Fruit fly (Drosophila melanogaster) whole organism, embryonic: Measurements from ENCODE around the gene CG11710.

Experiments
- ATbp ChIP-seq: fragments of 200-800 bp; sonication (Bioruptor generic); optimal IDR thresholded peaks from 2 replicates; lab custom pipeline; 2017; ENCODE audit warnings: missing biosample characterization, mild to moderate bottlenecking, missing genetic modification characterization, missing genetic modification reagents
- Ada2b ChIP-seq: fragments of 200-800 bp; sonication (Bioruptor generic); IDR thresholded peaks from 2 replicates; pipeline ENCODE4 v1.3.6; 2022; ENCODE audit warnings: missing biosample characterization, missing genetic modification characterization
- BtbVII ChIP-seq: fragments of 200-800 bp; sonication (Bioruptor generic); optimal IDR thresholded peaks from 3 replicates; lab custom pipeline; 2017; ENCODE audit warnings: missing biosample characterization, mild to moderate bottlenecking, missing genetic modification characterization
- CG10366 ChIP-seq: fragments of 200-800 bp; sonication (Bioruptor generic); IDR thresholded peaks from 2 replicates; pipeline ENCODE4 v1.3.6; 2022; ENCODE audit warnings: missing biosample characterization, missing genetic modification characterization
- CG10462 ChIP-seq: fragments of 200-800 bp; sonication (Bioruptor generic); optimal IDR thresholded peaks from 2 replicates; lab custom pipeline; 2016; ENCODE audit warnings: missing biosample characterization, missing genetic modification characterization
- CG11560 ChIP-seq: fragments of 200-800 bp; sonication (Bioruptor generic); IDR thresholded peaks from 3 replicates; pipeline ENCODE4 v1.3.6; 2022; ENCODE audit warnings: missing biosample characterization, missing genetic modification characterization
- CG12769 ChIP-seq: fragments of 200-800 bp; sonication (Bioruptor generic); optimal IDR thresholded peaks from 2 replicates; lab custom pipeline; 2019; ENCODE audit warnings: missing biosample characterization, mild to moderate bottlenecking, missing genetic modification characterization, moderate library complexity
- CG2712 ChIP-seq: fragments of 200-800 bp; optimal IDR thresholded peaks from 3 replicates; lab custom pipeline; 2019; ENCODE audit warnings: missing biosample characterization, mild to moderate bottlenecking, missing genetic modification characterization, moderate library complexity
- CG3163 ChIP-seq: fragments of 200-800 bp; sonication (Bioruptor generic); optimal IDR thresholded peaks from 3 replicates; lab custom pipeline; 2016; ENCODE audit warnings: missing biosample characterization, missing genetic modification characterization
- CG32767 ChIP-seq: fragments of 200-800 bp; sonication (Bioruptor generic); IDR thresholded peaks from 2 replicates; pipeline ENCODE4 v1.3.6; 2022; ENCODE audit warnings: missing biosample characterization, missing genetic modification characterization
- CG34376 ChIP-seq: fragments of 200-800 bp; sonication (Bioruptor generic); optimal IDR thresholded peaks from 2 replicates; lab custom pipeline; 2018; ENCODE audit warnings: missing biosample characterization, mild to moderate bottlenecking, missing genetic modification characterization
- CG4617 ChIP-seq: fragments of 200-800 bp; sonication (Bioruptor generic); optimal IDR thresholded peaks from 3 replicates; lab custom pipeline; 2016; ENCODE audit warnings: missing biosample characterization, missing genetic modification characterization, borderline replicate concordance
- CG6272 ChIP-seq: fragments of 200-800 bp; sonication (Bioruptor generic); IDR thresholded peaks from 2 replicates; pipeline ENCODE4 v1.3.6; 2022; ENCODE audit warnings: missing biosample characterization, missing genetic modification characterization
- CG6689 ChIP-seq: fragments of 200-800 bp; sonication (Bioruptor generic); IDR thresholded peaks from 2 replicates; pipeline ENCODE4 v1.3.6; 2022; ENCODE audit warnings: missing biosample characterization, missing genetic modification characterization
- CG6854 ChIP-seq: fragments of 200-800 bp; sonication (Bioruptor generic); optimal IDR thresholded peaks from 3 replicates; lab custom pipeline; 2017; ENCODE audit warnings: missing biosample characterization, mild to moderate bottlenecking, missing genetic modification characterization
- CG7786 ChIP-seq: fragments of 200-800 bp; sonication (Bioruptor generic); optimal IDR thresholded peaks from 2 replicates; lab custom pipeline; 2016; ENCODE audit warnings: missing biosample characterization, missing genetic modification characterization
- CG7987 ChIP-seq: fragments of 200-800 bp; sonication (Bioruptor generic); optimal IDR thresholded peaks from 2 replicates; lab custom pipeline; 2018; ENCODE audit warnings: missing biosample characterization, mild to moderate bottlenecking, missing genetic modification characterization, moderate library complexity
- CG9727 ChIP-seq: fragments of 200-800 bp; sonication (Bioruptor generic); optimal IDR thresholded peaks from 3 replicates; lab custom pipeline; 2017; ENCODE audit warnings: missing biosample characterization, mild to moderate bottlenecking, missing genetic modification characterization
- CG9817 ChIP-seq: fragments of 200-800 bp; sonication (Bioruptor generic); optimal IDR thresholded peaks from 2 replicates; lab custom pipeline; 2018; ENCODE audit warnings: missing biosample characterization, mild to moderate bottlenecking, missing genetic modification characterization, moderate library complexity
- Chrac-16 ChIP-seq: fragments of 200-800 bp; sonication (Bioruptor generic); optimal IDR thresholded peaks from 3 replicates; lab custom pipeline; 2016; ENCODE audit warnings: missing biosample characterization, missing genetic modification characterization
- Dek ChIP-seq: fragments of 200-800 bp; sonication (Bioruptor generic); optimal IDR thresholded peaks from 3 replicates; lab custom pipeline; 2019; ENCODE audit warnings: missing biosample characterization, mild to moderate bottlenecking, missing genetic modification characterization, moderate library complexity
- Ets65A ChIP-seq: fragments of 200-800 bp; sonication (Bioruptor generic); peaks from one replicate; lab custom pipeline; 2016; ENCODE audit warnings: missing biosample characterization, missing genetic modification characterization
- Myb ChIP-seq: fragments of 200-800 bp; sonication (Bioruptor generic); optimal IDR thresholded peaks from 2 replicates; lab custom pipeline; 2016; ENCODE audit warnings: missing biosample characterization, missing genetic modification characterization
- Neu2 ChIP-seq: fragments of 200-800 bp; sonication (Bioruptor generic); optimal IDR thresholded peaks from 3 replicates; lab custom pipeline; 2016; ENCODE audit warnings: missing biosample characterization, missing genetic modification characterization, borderline replicate concordance
- Poxn ChIP-seq: fragments of 200-800 bp; sonication (Bioruptor generic); IDR thresholded peaks from 2 replicates; pipeline ENCODE4 v1.3.6; 2022; ENCODE audit warnings: missing biosample characterization, missing genetic modification characterization
- Trl ChIP-seq, 3 experiments: fragments of >200 bp in 2 of 3; fragments of 200-800 bp in 1 of 3; sonication (Bioruptor generic) in 1 of 3; optimal IDR thresholded peaks; 2 replicates in 1 of 3; 3 replicates in 2 of 3; lab custom pipeline; 2016 to 2017; ENCODE audit warnings: missing biosample characterization in 1 of 3, missing genetic modification characterization in 1 of 3
- ash1 ChIP-seq: fragments of 200-800 bp; sonication (Bioruptor generic); optimal IDR thresholded peaks from 2 replicates; lab custom pipeline; 2018; ENCODE audit warnings: missing biosample characterization, mild to moderate bottlenecking, missing genetic modification characterization
- ato ChIP-seq: fragments of 200-800 bp; sonication (Bioruptor generic); IDR thresholded peaks from 2 replicates; pipeline ENCODE4 v1.3.6; 2022; ENCODE audit warnings: missing biosample characterization, missing genetic modification characterization; ENCODE audit not compliant: partially characterized antibody
- cato ChIP-seq: fragments of 200-800 bp; sonication (Bioruptor generic); optimal IDR thresholded peaks from 2 replicates; lab custom pipeline; 2016; ENCODE audit warnings: missing biosample characterization, missing genetic modification characterization, borderline replicate concordance
- chif ChIP-seq, 2 experiments: fragments of 200-800 bp; sonication (Bioruptor generic); optimal IDR thresholded peaks; 3 replicates each; lab custom pipeline; 2016; ENCODE audit warnings: missing biosample characterization in 2 of 2, missing genetic modification characterization in 2 of 2
- corto ChIP-seq: fragments of 200-800 bp; sonication (Bioruptor generic); optimal IDR thresholded peaks from 2 replicates; lab custom pipeline; 2016; ENCODE audit warnings: missing biosample characterization, mild to moderate bottlenecking, missing genetic modification characterization, moderate library complexity
- croc ChIP-seq: fragments of 200-800 bp; sonication (Bioruptor generic); conservative IDR thresholded peaks from 3 replicates; pipeline ENCODE4 v1.3.6; 2022; ENCODE audit warnings: missing biosample characterization, missing genetic modification characterization
- cwo ChIP-seq: fragments of 200-800 bp; sonication (Bioruptor generic); optimal IDR thresholded peaks from 3 replicates; lab custom pipeline; 2017; ENCODE audit warnings: missing biosample characterization, missing genetic modification characterization, mild to moderate bottlenecking, moderate library complexity, missing genetic modification reagents
- dm ChIP-seq: fragments of 200-800 bp; sonication (Bioruptor generic); optimal IDR thresholded peaks from 3 replicates; lab custom pipeline; 2016; ENCODE audit warnings: missing biosample characterization, missing genetic modification characterization
- fu2 ChIP-seq: fragments of 200-800 bp; sonication (Bioruptor generic); optimal IDR thresholded peaks from 2 replicates; lab custom pipeline; 2016; ENCODE audit warnings: missing biosample characterization, missing genetic modification characterization
- inv ChIP-seq: fragments of 200-800 bp; sonication (Bioruptor generic); IDR thresholded peaks from 2 replicates; pipeline ENCODE4 v1.3.6; 2022; ENCODE audit warnings: missing biosample characterization, missing genetic modification characterization; ENCODE audit not compliant: partially characterized antibody
- maf-S ChIP-seq: fragments of 200-800 bp; sonication (Bioruptor generic); optimal IDR thresholded peaks from 2 replicates; lab custom pipeline; 2016; ENCODE audit warnings: missing biosample characterization, missing genetic modification characterization
- pb ChIP-seq: fragments of 200-800 bp; sonication (Bioruptor generic); optimal IDR thresholded peaks from 3 replicates; lab custom pipeline; 2016; ENCODE audit warnings: missing biosample characterization, missing genetic modification characterization
- pnt ChIP-seq: fragments of 200-800 bp; sonication (Bioruptor generic); optimal IDR thresholded peaks from 3 replicates; lab custom pipeline; 2016; ENCODE audit warnings: missing biosample characterization, missing genetic modification characterization
- pzg ChIP-seq: fragments of 200-800 bp; sonication (Bioruptor generic); optimal IDR thresholded peaks from 3 replicates; lab custom pipeline; 2018; ENCODE audit warnings: missing biosample characterization, mild to moderate bottlenecking, missing genetic modification characterization, moderate library complexity
- repo ChIP-seq: fragments of 200-800 bp; sonication (Bioruptor generic); optimal IDR thresholded peaks from 2 replicates; lab custom pipeline; 2016; ENCODE audit warnings: missing biosample characterization, missing genetic modification characterization
- run ChIP-seq: fragments of 200-800 bp; sonication (Bioruptor generic); optimal IDR thresholded peaks from 3 replicates; lab custom pipeline; 2018; ENCODE audit warnings: missing biosample characterization, mild to moderate bottlenecking, missing genetic modification characterization
- schlank ChIP-seq: fragments of 200-800 bp; sonication (Bioruptor generic); optimal IDR thresholded peaks from 2 replicates; lab custom pipeline; 2018; ENCODE audit warnings: missing biosample characterization, mild to moderate bottlenecking, missing genetic modification characterization
- scrt ChIP-seq: fragments of 200-800 bp; sonication (Bioruptor generic); optimal IDR thresholded peaks from 2 replicates; lab custom pipeline; 2018; ENCODE audit warnings: missing biosample characterization, mild to moderate bottlenecking, missing genetic modification characterization, moderate library complexity
- sisA ChIP-seq: fragments of 200-800 bp; sonication (Bioruptor generic); IDR thresholded peaks from 2 replicates; pipeline ENCODE4 v1.3.6; 2022; ENCODE audit warnings: missing biosample characterization, missing genetic modification characterization
- trem ChIP-seq: fragments of 200-800 bp; optimal IDR thresholded peaks from 3 replicates; lab custom pipeline; 2019; ENCODE audit warnings: missing biosample characterization, mild to moderate bottlenecking, missing genetic modification characterization, moderate library complexity
- tx ChIP-seq: fragments of 200-800 bp; sonication (Bioruptor generic); optimal IDR thresholded peaks from 2 replicates; lab custom pipeline; 2016; ENCODE audit warnings: missing biosample characterization, missing genetic modification characterization
- zfh2 ChIP-seq: fragments of 200-800 bp; sonication (Bioruptor generic); optimal IDR thresholded peaks from 2 replicates; lab custom pipeline; 2016; ENCODE audit warnings: missing biosample characterization, missing genetic modification characterization

CG11710 gene

dm6 chrX:20394066-20394913 lies 35.2 kb downstream of the CG11710 start, which contains the start of gene HERC2 (continued):
- TF ChIP-seq Ada2b (GFP tag; lab: Robert Waterston, UW), result peak; percentile 53; the same call in 1 of the 2 replicates
- no peak for TF ChIP-seq cato
- TF ChIP-seq Myb (GFP tag; lab: Kevin White, UChicago), result peak; percentile 69
- TF ChIP-seq CG7786 (GFP tag; lab: Kevin White, UChicago), result peak; percentile 67
- no peak for TF ChIP-seq CG3163
- no peak for TF ChIP-seq CG34376
- TF ChIP-seq Ets65A (GFP tag; lab: Kevin White, UChicago), result peak; percentile 93
- peak; percentile 52 for TF ChIP-seq CG10366 (GFP tag; lab: Robert Waterston, UW)
- peak; percentile 56 for TF ChIP-seq zfh2 (GFP tag; lab: Kevin White, UChicago)
- no peak for TF ChIP-seq CG11560 (tag; lab: Robert Waterston, UW)
- no peak for TF ChIP-seq CG32767 (GFP tag; lab: Robert Waterston, UW)
- TF ChIP-seq Chrac-16, result peak; percentile 51
- TF ChIP-seq cwo, result no peak
- TF ChIP-seq CG4617 (GFP tag; lab: Kevin White, UChicago), result peak; percentile 66
- TF ChIP-seq maf-S (GFP tag; lab: Kevin White, UChicago), result peak; percentile 16
- TF ChIP-seq run (tag; lab: Kevin White, UChicago), result no peak
- TF ChIP-seq inv (GFP tag; lab: Robert Waterston, UW), result peak; percentile 79
- TF ChIP-seq sisA (GFP tag; lab: Robert Waterston, UW), result peak; percentile 54; the same call in 1 of the 2 replicates
- no peak for TF ChIP-seq pb
- peak; percentile 15 for TF ChIP-seq tx (GFP tag; lab: Kevin White, UChicago)
- TF ChIP-seq chif (GFP tag; optimal IDR thresholded peaks at IDR 0.05; lab: Kevin White, UChicago), result peak in 1 of 2 experiments; percentile 64
- no peak for TF ChIP-seq CG7987 (GFP tag; lab: Kevin White, UChicago)
- peak; percentile 31 for TF ChIP-seq CG9727 (GFP tag; lab: Kevin White, UChicago)
- no peak for TF ChIP-seq corto (GFP tag; lab: Kevin White, UChicago)
- TF ChIP-seq ash1 (GFP tag; lab: Kevin White, UChicago), result no peak
- no peak for TF ChIP-seq Trl (optimal IDR thresholded peaks at IDR 0.05; lab: Kevin White, UChicago)
- peak; percentile 23 for TF ChIP-seq Trl (GFP tag; optimal IDR thresholded peaks at IDR 0.05; lab: Kevin White, UChicago)
- no peak for TF ChIP-seq CG10462 (GFP tag; lab: Kevin White, UChicago)
- TF ChIP-seq BtbVII (GFP tag; lab: Kevin White, UChicago), result no peak
- no peak for TF ChIP-seq schlank (tag; lab: Kevin White, UChicago)
- TF ChIP-seq CG6689 (GFP tag; lab: Robert Waterston, UW), result 0 out of 2 replicates have a peak, but pooled peaks have one; percentile 31
- TF ChIP-seq trem, result no peak
- peak; percentile 20 for TF ChIP-seq pnt
- no peak for TF ChIP-seq repo (GFP tag; lab: Kevin White, UChicago)
- peak; percentile 56 for TF ChIP-seq fu2 (GFP tag; lab: Kevin White, UChicago)
- no peak for TF ChIP-seq dm (GFP tag; lab: Kevin White, UChicago)
- TF ChIP-seq ato, result peak; percentile 94
- TF ChIP-seq CG2712 (tag; lab: Kevin White, UChicago), result peak; percentile 35
- no peak for TF ChIP-seq CG12769
- TF ChIP-seq CG6854 (GFP tag; lab: Kevin White, UChicago), result no peak
- no peak for TF ChIP-seq croc
- TF ChIP-seq scrt (GFP tag; lab: Kevin White, UChicago), result no peak
- no peak for TF ChIP-seq ATbp (GFP tag; lab: Kevin White, UChicago)
- no peak for TF ChIP-seq Poxn (GFP tag; lab: Robert Waterston, UW)
- no peak for TF ChIP-seq Neu2 (GFP tag; lab: Kevin White, UChicago)
- TF ChIP-seq CG6272 (GFP tag; lab: Robert Waterston, UW), result peak; percentile 67
- TF ChIP-seq pzg (GFP tag; lab: Kevin White, UChicago), result peak; percentile 70
- TF ChIP-seq Dek (tag; lab: Kevin White, UChicago), result peak; percentile 12
- peak; percentile 51 for TF ChIP-seq CG9817 (tag; lab: Kevin White, UChicago)
